Fruit fly (Drosophila melanogaster): ENCODE measurements around the gene Gdh.

Gdh gene

DNA sequence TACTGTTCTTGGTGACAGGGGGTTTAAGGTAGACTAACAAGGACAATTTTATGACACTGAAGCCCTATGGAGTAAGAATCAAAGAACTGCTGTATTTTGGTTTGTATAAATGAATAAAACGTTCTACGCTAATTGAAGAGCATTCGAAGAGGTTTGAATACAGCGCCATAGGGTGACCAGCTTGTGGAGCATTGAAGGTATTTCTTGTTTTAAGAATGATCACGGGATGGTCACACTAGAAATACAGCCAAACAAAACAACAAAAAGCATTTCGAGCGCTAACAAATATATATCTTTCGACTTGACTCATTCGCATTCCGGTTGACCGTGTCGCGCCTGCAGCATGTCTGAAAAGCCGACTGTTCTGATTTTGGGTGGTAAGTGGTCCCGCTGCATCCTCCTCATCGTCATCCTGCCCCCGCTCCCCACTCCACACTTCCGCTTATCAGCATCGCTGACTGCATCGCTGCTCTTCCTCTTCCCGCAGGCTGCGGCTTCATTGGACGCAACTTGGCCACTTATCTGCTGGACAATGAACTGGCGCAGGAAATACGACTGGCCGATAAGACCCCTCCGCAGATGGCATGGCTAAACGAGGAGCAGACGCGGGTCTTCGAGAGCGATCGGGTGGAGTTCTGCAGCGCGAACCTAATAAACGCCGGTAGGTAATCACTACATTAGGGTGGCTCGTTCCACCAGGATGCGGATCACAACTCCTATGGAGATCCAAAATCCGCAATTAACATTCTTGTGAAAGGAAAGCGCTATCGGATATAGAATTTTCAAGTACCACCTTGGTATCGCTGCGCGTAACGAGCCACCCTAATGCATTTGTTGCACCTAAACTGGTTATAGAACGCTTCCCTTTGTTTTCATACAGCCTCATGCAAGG, 9.0 kb downstream of the Gdh start, which contains the start of gene CG5854 (continued):
- no peak for TF ChIP-seq Abd-B (GFP tag; optimal IDR thresholded peaks at IDR 0.05)
- TF ChIP-seq dmrt93B (GFP tag; optimal IDR thresholded peaks at IDR 0.05) = peak; percentile 79

DNA sequence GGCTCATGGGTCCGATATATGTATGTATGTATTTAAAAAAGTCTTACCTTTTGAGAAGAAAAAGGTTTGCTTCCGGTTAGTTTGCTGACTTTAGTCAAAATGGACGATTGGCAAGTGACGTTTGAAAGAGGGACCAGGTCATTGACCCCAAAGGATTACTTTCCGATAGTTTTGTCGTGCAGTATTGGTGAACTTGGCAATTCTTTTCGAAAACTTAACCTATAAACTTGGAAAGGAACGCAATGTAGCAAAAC, 9.5 kb downstream of the Gdh start, which contains the start of gene RpS19b:
Gene RpS19b, minus strand, starts transcription at position 101 of the 254 bp plus-strand sequence.
- TF ChIP-seq h (GFP tag; optimal IDR thresholded peaks at IDR 0.05) (no peak), psq (GFP tag; optimal IDR thresholded peaks at IDR 0.05) (no peak), CrebA (GFP tag; optimal IDR thresholded peaks at IDR 0.05; ENCODE audit: borderline replicate concordance) (no peak), usp (GFP tag; optimal IDR thresholded peaks at IDR 0.05) (no peak), Myc (optimal IDR thresholded peaks at IDR 0.05) (no peak), pan (optimal IDR thresholded peaks at IDR 0.05) (no peak), rgr (GFP tag; optimal IDR thresholded peaks at IDR 0.05) (no peak), dsf (GFP tag; optimal IDR thresholded peaks at IDR 0.05; ENCODE audit: borderline replicate concordance) (no peak), OdsH (GFP tag; optimal IDR thresholded peaks at IDR 0.05) (no peak), Hnf4 (GFP tag; optimal IDR thresholded peaks at IDR 0.05) (no peak), sv (GFP tag; optimal IDR thresholded peaks at IDR 0.05) (no peak), dl (GFP tag; optimal IDR thresholded peaks at IDR 0.05; ENCODE audit: insufficient read depth in 1 of 2, partially characterized antibody in 2 of 2) (no peak), foxo (GFP tag; optimal IDR thresholded peaks at IDR 0.05) (no peak)

DNA sequence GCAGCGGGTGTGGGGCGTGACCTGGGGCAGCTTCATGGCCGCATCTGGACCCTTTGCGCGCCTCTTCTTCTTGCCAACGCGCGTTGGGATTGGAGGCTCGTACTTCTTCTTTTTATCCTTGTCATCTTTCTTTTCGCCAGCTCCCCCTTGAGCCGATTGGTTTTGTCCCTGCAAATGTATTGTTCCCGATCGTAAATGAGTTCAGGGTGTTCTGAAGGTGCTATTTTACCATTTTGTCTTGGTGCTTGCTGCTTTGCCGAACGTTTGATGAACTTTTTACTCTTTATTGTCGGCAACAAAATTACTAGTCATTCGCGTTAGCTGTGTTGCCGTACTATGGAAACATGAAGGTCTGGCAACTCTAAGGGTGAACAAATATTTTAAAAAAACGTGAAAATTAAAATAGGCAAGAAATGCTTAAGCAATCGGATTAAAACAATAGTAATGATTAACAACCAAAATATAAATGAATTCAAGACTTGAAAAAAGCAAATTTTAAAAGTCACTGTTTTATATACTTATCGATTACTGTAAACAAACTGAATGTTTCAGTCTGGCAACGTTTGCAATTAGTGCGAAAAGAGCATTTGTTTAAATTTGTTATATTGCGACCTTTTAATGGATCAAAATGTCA, 11.7 kb downstream of the Gdh start, which contains the start of the genes Rpt2 and CG13599:
Gene Rpt2, minus strand, starts transcription at position 464 of the 634 bp plus-strand sequence.
Gene CG13599, plus strand, starts transcription at position 545 of the 634 bp plus-strand sequence.
- TF ChIP-seq dsf (GFP tag; optimal IDR thresholded peaks at IDR 0.05; ENCODE audit: borderline replicate concordance) = no peak
- TF ChIP-seq ey (GFP tag; optimal IDR thresholded peaks at IDR 0.05) = no peak
- TF ChIP-seq Hr78 (GFP tag; optimal IDR thresholded peaks at IDR 0.05) = no peak
- no peak for TF ChIP-seq woc (GFP tag; optimal IDR thresholded peaks at IDR 0.05)
- TF ChIP-seq CG32264 (GFP tag; optimal IDR thresholded peaks at IDR 0.05) = no peak
- no peak for TF ChIP-seq GATAd (GFP tag; optimal IDR thresholded peaks at IDR 0.05)
- TF ChIP-seq sage (GFP tag; optimal IDR thresholded peaks at IDR 0.05) = no peak
- no peak for TF ChIP-seq jim (GFP tag; optimal IDR thresholded peaks at IDR 0.05)
- no peak for TF ChIP-seq usp (GFP tag; optimal IDR thresholded peaks at IDR 0.05)
- no peak for TF ChIP-seq Mio (GFP tag; optimal IDR thresholded peaks at IDR 0.05)
- TF ChIP-seq Hr83 (GFP tag; optimal IDR thresholded peaks at IDR 0.05; ENCODE audit: poor library complexity, severe bottlenecking) = no peak
- no peak for TF ChIP-seq N (GFP tag; optimal IDR thresholded peaks at IDR 0.05)
- TF ChIP-seq lola (GFP tag; optimal IDR thresholded peaks at IDR 0.05) = no peak
- peak; percentile 2 for TF ChIP-seq h (GFP tag; optimal IDR thresholded peaks at IDR 0.05)
- TF ChIP-seq foxo (GFP tag; optimal IDR thresholded peaks at IDR 0.05) = peak in 1 of 2 experiments; percentile 24
- TF ChIP-seq HLH106 (tag; optimal IDR thresholded peaks at IDR 0.05) = no peak
- no peak for TF ChIP-seq psq (GFP tag; optimal IDR thresholded peaks at IDR 0.05)
- TF ChIP-seq Dif (GFP tag; optimal IDR thresholded peaks at IDR 0.05; ENCODE audit: partially characterized antibody) = no peak
- TF ChIP-seq dl (GFP tag; optimal IDR thresholded peaks at IDR 0.05; ENCODE audit: insufficient read depth in 1 of 2, partially characterized antibody in 2 of 2) = no peak
- peak; percentile 6 for TF ChIP-seq rgr (GFP tag; optimal IDR thresholded peaks at IDR 0.05)
- TF ChIP-seq Myc (optimal IDR thresholded peaks at IDR 0.05) = no peak
- no peak for TF ChIP-seq fru (GFP tag; optimal IDR thresholded peaks at IDR 0.05)
- no peak for TF ChIP-seq CG9705 (GFP tag; optimal IDR thresholded peaks at IDR 0.05)
- peak; percentile 33 for TF ChIP-seq Jra (GFP tag; optimal IDR thresholded peaks at IDR 0.05)
- no peak for TF ChIP-seq sv (GFP tag; optimal IDR thresholded peaks at IDR 0.05)
- TF ChIP-seq CrebA (GFP tag; optimal IDR thresholded peaks at IDR 0.05; ENCODE audit: borderline replicate concordance) = no peak
- TF ChIP-seq Vsx2 (GFP tag; optimal IDR thresholded peaks at IDR 0.05; ENCODE audit: partially characterized antibody) = no peak
- no peak for TF ChIP-seq brk (GFP tag; optimal IDR thresholded peaks at IDR 0.05)
- TF ChIP-seq tai (GFP tag; optimal IDR thresholded peaks at IDR 0.05) = no peak
- TF ChIP-seq Hnf4 (GFP tag; optimal IDR thresholded peaks at IDR 0.05) = no peak
- TF ChIP-seq dmrt93B (GFP tag; optimal IDR thresholded peaks at IDR 0.05) = no peak
- TF ChIP-seq Sp1 (GFP tag; optimal IDR thresholded peaks at IDR 0.05) = peak; percentile 14
- TF ChIP-seq Dfd (GFP tag; optimal IDR thresholded peaks at IDR 0.05) = no peak
- no peak for TF ChIP-seq pan (optimal IDR thresholded peaks at IDR 0.05)
- no peak for TF ChIP-seq Rel (GFP tag; optimal IDR thresholded peaks at IDR 0.05)
- peak; percentile 9 for TF ChIP-seq Rel (tag; optimal IDR thresholded peaks at IDR 0.05)
- no peak for TF ChIP-seq br (GFP tag; optimal IDR thresholded peaks at IDR 0.05)
- TF ChIP-seq OdsH (GFP tag; optimal IDR thresholded peaks at IDR 0.05) = no peak
- TF ChIP-seq Abd-B (GFP tag; optimal IDR thresholded peaks at IDR 0.05) = no peak

All from whole organism, wandering third instar larva.